Worm (Caenorhabditis elegans) whole organism, midembryonic: Measurements from ENCODE around the gene K04G7.1.

Experiments used
- T22C8.4 ChIP-seq: fragments of 200-800 bp; sonication (Bioruptor generic); IDR thresholded peaks from 2 replicates; pipeline ENCODE4 v1.3.6; 2022; ENCODE audit warnings: missing genetic modification characterization, missing compliant biosample characterization
- flt-1 ChIP-seq: fragments of 200-800 bp; sonication (Bioruptor generic); IDR thresholded peaks from 2 replicates; pipeline ENCODE4 v1.3.6; 2022; ENCODE audit warnings: missing genetic modification characterization, missing compliant biosample characterization
- med-1 ChIP-seq: sonication (generic microtip); optimal IDR thresholded peaks from 2 replicates; lab custom pipeline; 2017; ENCODE audit warnings: missing genetic modification characterization, mild to moderate bottlenecking, missing compliant biosample characterization, antibody characterized with exemption, missing genetic modification reagents; ENCODE audit not compliant: insufficient read depth
- ref-1 ChIP-seq: fragments of 200-800 bp; sonication (Bioruptor generic); conservative IDR thresholded peaks from 2 replicates; pipeline ENCODE4 v1.3.6; 2022; ENCODE audit warnings: missing genetic modification reagents, missing genetic modification characterization, missing compliant biosample characterization
- tab-1 ChIP-seq: fragments of 200-800 bp; sonication (Bioruptor generic); IDR thresholded peaks from 2 replicates; pipeline ENCODE4 v1.3.6; 2022; ENCODE audit warnings: missing genetic modification characterization, missing compliant biosample characterization
- ztf-23 ChIP-seq: fragments of 200-800 bp; sonication (Bioruptor generic); IDR thresholded peaks from 2 replicates; pipeline ENCODE4 v1.3.6; 2022; ENCODE audit warnings: missing genetic modification reagents, missing genetic modification characterization, missing compliant biosample characterization
- ztf-29 ChIP-seq: fragments of 200-800 bp; sonication (Bioruptor generic); IDR thresholded peaks from 2 replicates; pipeline ENCODE4 v1.3.6; 2022; ENCODE audit warnings: missing genetic modification reagents, missing genetic modification characterization, missing compliant biosample characterization

ce11 chrIII:7136015-7136414 lies 26.5 kb upstream of the K04G7.1 start, which contains the start of gene B0280.17:
- TF ChIP-seq med-1 (GFP tag; lab: Kevin White, UChicago) (no peak), ref-1 (GFP tag; lab: Robert Waterston, UW) (no peak), ztf-29 (GFP tag; lab: Robert Waterston, UW) (no peak), flt-1 (GFP tag; lab: Robert Waterston, UW) (no peak), T22C8.4 (GFP tag; lab: Robert Waterston, UW) (no peak), tab-1 (GFP tag; lab: Robert Waterston, UW) (no peak), ztf-23 (no peak)
